Worm (Caenorhabditis elegans) whole organism, dauer: ENCODE measurements around the gene nspd-5.

ENCODE experiments used
- unc-62 ChIP-seq: sonication (generic microtip); optimal IDR thresholded peaks from 2 replicates; lab custom pipeline; 2017; ENCODE audit warnings: missing biosample characterization, missing genetic modification reagents, missing genetic modification characterization

The nspd-5 gene

DNA sequence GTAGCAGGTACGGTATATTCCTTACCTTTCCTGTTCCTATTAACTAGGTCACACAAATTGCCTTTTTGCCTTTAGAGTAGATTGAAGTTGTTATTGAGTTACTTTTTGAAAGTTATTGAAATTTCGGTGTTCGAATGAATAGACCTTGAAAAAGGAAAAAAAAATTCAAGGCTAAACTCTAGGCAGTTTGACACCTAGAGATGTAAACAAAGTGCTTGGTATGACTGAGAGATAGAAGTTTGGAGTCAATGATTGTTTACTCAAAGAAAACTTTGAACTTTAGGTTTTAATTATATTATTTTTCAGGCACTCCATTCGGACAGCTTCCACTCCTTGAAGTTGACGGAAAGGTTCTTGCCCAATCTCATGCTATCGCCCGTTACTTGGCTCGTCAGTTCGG, 22.3 kb upstream of the nspd-5 start:
- TF ChIP-seq unc-62 (GFP tag; lab: Kevin White, UChicago) = no peak

DNA sequence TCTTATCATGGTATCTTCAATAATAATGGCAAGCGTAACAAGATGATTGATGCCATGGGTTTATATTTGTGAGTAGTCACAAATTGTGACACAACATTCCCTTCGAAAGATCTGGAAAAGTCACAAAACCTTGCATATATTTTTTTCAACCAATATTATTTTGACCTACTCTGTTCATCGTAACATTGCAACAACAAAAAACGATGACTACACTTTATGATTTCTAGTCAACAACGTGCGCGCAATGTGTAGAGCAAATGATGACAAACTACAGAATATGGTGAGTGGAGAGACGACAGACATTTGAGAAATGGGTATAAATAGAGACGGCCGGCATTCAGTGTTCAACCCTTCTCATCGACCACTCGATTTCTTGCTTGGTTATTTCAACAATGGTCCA, 21.6 kb upstream of the nspd-5 start, which contains the start of gene gst-7:
TSS of gene gst-7 (plus strand) at position 336 of the 400 bp plus-strand sequence.
- no peak for TF ChIP-seq unc-62 (GFP tag; lab: Kevin White, UChicago)

DNA sequence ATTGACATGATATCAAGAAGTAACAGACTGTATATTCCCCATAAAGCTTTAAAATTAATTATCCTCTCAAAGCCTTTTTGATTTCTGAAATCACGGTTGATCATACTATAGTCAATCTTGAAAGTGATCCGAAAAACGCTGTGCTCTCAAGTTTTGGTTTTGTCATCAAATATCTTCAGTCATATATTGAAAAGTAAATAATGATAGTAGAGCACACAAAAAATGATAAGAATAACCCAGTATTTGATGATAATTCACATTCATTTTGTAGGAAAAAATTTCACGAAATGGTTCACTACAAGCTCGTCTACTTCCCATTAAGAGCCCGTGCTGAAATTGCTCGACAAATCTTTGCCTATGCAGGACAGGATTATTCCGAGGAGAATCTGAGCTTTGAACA, 19.5 kb upstream of the nspd-5 start, which contains the start of gene gst-6:
TSS of gene gst-6 (plus strand) at position 263 of the 400 bp plus-strand sequence.
- TF ChIP-seq unc-62 (GFP tag; lab: Kevin White, UChicago) = no peak

DNA sequence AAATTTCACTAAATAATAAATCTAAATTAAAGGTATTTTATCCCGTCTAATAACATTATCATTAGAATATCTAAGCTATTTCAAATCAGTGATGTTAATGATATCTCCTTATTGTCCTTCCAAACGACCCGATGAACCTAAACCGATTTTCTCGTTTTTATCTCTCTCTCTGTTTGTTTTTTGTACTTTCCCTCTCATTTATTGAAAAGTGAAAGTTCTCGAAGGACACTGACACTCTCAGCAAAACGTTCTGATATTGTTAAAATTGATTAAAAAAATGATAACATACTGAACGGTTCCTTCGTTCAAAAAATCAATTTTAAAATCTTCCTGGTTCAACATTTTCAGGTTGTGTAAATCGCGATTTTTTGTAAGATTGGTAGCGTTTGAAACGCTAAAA, 15.9 kb upstream of the nspd-5 start, which contains the start of gene F11G11.13:
TSS of gene F11G11.13 (minus strand) at position 89 of the 400 bp plus-strand sequence.
- TF ChIP-seq unc-62 (GFP tag; lab: Kevin White, UChicago) = no peak

DNA sequence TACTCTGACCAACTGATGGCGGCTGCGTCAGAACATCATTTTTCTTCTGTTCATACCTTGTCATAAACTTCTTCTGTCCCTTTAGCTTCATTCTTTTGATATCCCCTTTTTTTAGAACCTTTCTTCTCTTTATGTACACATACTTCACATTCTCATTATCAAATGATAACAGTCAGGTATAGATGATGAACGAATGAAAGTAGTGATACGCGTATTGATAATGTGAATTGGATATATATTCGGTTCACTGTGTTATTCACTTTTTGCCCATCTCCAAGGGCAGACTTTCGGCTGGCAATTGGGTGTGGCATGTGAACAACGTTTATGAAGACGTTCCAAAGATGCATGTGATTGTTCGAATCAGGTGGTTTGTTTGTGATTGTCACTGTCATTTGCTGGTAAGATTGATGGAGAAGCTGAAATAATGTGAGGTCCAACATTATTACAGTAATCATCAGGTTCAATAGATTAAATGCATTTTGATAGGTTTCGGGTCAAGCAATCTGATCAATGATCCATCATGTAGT, 14.2 kb upstream of the nspd-5 start, which contains the start of gene F11G11.15:
TSS of gene F11G11.15 (plus strand) at position 511 of the 527 bp plus-strand sequence.
- TF ChIP-seq unc-62 (GFP tag; lab: Kevin White, UChicago) = no peak

DNA sequence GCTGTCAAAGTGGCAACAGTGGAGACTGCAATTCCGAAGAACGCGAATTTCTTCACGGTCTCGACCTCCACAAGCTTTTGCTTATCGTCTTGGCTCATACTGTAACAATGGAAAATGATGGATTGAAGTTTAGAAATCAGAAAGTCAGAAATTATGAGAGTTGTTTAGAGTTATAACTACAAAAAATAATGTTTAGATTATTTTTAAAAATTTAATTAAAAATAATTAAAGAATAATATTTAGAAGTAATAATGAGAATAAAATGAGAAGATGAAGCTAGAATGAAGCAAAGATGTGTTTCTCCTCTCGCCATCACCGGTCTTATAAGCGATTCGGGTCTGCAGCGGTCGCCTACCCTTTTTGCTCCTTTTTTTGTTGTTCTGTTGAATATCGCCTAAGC, 12.9 kb upstream of the nspd-5 start, which contains the start of gene col-73:
TSS of gene col-73 (minus strand) at position 101 of the 400 bp plus-strand sequence.
- TF ChIP-seq unc-62 (GFP tag; lab: Kevin White, UChicago) = no peak

DNA sequence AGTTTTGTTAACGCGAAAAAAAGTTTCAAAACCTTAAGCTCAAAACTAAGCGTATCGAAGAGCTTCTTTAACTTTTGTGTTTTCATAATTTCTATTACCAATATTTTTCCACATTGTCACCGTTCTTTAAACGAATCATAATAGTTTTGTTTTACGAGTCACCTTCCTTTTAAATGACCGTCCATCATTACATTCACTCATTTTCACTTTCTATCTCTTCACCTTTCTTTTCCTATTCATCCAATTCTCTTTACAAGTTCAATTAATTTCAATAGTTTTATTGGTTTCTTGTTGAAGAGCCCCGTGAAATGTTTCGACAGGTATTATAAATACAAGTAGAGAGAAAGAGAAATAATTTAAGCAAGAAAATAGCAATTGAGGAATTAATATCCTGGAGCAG, 11.7 kb upstream of the nspd-5 start:
- TF ChIP-seq unc-62 (GFP tag; lab: Kevin White, UChicago) = no peak

DNA sequence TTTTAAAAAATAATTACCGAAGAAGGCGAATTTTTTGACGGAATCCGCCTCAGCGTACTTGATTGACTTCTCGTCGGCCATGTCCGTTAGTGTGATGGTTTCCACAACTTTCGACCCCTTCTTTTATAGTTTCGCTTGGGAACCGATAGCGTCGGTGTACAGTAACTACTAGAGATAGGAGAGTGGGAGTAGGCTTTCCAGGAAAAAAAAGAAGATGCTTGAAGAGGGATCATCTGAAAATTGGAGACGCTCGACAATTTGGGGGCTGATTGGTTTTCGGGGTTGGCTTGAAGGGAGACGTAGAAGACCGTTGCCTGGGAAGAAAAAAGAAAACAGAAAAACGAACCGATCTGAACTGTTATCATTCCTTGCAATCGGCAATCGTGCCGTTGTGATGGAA, 10.5 kb upstream of the nspd-5 start, which contains the start of gene col-20:
TSS of gene col-20 (minus strand) at position 101 of the 400 bp plus-strand sequence.
- TF ChIP-seq unc-62 (GFP tag; lab: Kevin White, UChicago) = no peak

DNA sequence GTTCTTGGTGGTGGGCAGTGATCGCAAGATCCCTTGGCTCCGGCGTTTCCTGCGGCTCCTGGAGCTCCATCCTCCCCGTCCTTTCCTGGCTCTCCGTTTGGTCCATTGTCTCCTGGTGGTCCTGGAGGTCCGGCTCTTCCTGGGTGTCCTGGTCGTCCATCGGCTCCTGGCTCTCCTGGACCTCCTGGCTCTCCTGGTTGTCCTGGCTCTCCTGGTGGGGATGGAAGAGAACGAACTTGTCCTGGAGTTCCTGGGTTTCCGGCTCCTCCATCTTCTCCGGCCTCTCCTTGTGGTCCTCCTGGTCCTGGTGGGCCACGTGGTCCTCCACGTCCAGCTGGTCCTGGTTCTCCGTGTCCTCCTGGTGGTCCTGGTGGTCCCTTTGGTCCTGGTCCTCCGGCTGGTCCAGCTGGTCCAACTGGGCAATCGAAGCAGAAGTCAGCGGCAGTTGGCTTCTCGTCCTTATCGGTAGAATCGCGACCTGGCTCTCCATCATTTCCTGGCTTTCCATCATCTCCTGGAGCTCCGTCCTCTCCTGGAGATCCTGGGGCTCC, 9.7 kb upstream of the nspd-5 start:
- TF ChIP-seq unc-62 (GFP tag; lab: Kevin White, UChicago) = no peak

DNA sequence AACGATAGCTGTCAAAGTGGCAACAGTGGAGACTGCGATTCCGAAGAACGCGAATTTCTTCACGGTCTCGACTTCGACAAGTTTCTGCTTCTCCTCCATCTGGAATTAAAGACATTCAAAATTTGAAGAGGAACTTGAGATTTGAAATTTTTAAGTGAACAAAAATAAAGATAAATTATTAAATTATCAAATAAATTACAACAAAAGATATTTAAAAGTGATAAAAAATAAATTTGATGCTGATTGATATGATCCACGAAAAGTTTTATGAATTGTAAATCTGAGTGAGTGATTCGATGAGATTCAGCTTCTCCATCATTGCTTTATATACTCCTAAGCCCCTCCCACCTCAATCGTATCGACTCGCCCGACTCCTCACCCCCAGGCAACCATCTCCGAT, 7.3 kb upstream of the nspd-5 start, which contains the start of gene col-17:
TSS of gene col-17 (minus strand) at position 101 of the 400 bp plus-strand sequence.
- TF ChIP-seq unc-62 (GFP tag; lab: Kevin White, UChicago) = no peak

DNA sequence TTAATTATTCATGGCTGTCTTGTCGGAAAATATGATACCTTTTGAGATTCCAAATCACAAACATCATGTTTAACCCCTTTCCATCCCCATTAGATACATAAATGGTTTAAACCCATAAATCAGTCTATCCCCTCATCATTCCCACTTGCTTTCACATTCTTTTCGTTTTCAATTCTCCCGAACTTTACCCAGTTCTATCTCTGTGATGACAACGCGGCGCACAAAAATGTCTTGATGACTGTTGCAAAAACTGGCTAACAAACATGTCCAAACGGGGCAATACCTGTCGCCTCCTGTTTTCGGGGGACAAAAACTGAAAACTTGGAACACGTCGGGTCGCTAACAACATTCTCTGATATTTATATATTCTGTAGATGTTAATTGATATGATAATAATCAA, 5.9 kb upstream of the nspd-5 start:
- TF ChIP-seq unc-62 (GFP tag; lab: Kevin White, UChicago) = no peak

DNA sequence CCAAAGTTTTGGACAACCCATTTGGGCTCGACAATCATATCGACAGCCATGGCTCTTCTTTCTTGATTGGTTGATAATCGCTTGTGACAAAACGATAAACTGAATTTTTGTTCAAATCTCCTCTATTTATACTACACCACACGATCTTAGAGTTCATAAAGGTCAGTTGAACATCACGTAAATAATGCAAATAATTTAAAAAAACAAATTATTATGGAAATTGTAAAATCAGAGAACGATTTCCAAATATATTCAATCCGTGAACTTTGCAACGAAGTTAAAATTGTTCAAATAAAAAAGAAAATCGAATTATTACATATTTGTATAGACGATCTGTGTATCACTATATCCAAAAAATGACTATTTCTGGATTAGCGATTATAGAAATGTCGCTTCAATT, 3.2 kb upstream of the nspd-5 start, which contains the start of the genes mpst-4 and F11G11.14:
TSS of gene mpst-4 (minus strand) at position 101 of the 400 bp plus-strand sequence.
TSS of gene F11G11.14 (plus strand) at position 325 of the 400 bp plus-strand sequence.
- no peak for TF ChIP-seq unc-62 (GFP tag; lab: Kevin White, UChicago)

DNA sequence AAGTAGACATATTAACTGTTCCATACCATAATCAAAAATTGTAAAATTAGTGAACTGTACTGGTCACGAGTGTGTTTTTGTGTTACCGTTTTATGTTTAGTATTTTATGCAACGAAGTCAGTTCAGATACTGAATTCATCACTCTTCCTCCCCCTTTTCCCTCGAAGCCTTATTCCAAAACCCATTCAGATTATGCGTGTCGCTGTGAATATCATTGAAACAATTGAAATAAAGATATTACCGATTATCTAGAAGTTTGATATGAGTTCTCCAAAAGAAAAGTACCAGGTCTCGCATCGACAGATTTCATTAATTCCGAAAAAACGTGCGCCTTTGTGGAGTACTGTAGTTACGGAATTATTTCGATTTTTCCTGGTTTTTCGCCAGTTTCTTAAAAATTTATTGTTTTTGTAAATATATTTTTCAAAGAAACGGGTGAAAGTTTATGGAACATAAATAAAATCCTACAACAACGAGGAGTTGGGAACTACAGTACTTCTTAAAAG, 1.2 kb downstream of the nspd-5 start:
- no peak for TF ChIP-seq unc-62 (GFP tag; lab: Kevin White, UChicago)

DNA sequence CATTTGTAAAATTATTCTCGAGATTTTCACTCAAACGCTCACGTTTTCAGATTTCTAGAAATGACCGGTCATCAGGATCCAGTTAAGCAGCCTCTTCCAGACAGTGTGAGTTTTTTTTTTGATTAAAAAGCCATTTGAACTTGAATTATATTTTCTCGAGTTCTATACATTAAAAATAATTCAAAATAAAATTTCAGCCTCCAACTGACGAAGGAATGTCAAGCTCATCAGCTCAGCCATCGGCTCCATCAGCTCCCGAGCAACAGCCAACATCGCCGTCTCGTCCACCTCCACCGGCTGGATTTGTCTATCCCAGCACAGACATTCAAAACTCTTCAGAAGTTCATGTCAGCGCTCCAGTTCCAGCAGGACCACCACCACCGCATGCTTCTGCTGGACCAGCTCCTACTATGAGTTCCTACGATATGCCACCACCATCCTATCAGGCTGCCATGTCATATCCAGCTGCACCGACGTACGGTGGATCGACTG, 2.2 kb downstream of the nspd-5 start, which contains the start of gene F11G11.5:
TSS of gene F11G11.5 (plus strand) at position 51 of the 492 bp plus-strand sequence.
- TF ChIP-seq unc-62 (GFP tag; lab: Kevin White, UChicago) = no peak

DNA sequence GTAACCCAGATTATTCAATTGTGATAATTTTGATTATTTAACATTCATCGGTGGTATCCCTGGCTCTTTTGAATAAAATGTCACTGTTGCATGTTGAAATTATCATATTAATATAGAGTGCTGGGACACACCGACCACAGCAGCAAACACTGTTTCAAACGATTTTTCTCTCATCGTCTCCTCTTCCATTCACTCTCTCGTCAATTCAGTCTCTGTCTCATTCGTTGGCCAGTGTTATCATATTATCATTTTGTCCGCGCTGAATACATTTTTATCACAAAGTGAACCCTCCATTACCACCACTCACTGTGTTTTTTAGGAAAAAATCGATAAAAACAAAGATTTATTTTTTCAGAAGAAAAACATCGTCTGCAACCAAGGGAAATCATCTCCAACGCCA, 3.1 kb downstream of the nspd-5 start:
- no peak for TF ChIP-seq unc-62 (GFP tag; lab: Kevin White, UChicago)

DNA sequence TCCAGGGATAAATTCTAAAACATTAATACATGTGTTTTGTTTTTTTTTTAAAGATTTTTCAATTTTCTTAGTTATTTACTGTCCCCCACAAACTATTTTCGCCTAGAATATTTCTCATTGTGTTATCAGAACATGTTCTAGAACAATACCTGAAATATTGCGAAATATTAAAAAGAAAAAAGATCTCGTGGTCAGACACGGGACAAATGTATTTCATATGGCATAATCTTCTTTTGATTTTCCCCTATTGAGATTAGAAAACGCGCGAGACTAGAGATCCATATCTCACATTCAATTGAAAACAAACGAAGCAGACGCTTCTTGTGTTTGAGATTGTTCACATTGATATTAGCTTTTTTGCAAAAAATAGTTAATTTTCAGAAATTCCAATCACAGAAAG, 4.0 kb downstream of the nspd-5 start:
- TF ChIP-seq unc-62 (GFP tag; lab: Kevin White, UChicago) = no peak
